Fruit fly (Drosophila melanogaster) whole organism, embryonic: ENCODE data around the gene ct.
A peak's percentile ranks its signal among the peaks of the same experiment; 100 is the strongest.

Source experiments
- Aef1 ChIP-seq: fragments of 200-800 bp; sonication (Bioruptor generic); IDR thresholded peaks from 3 replicates; pipeline ENCODE4 v1.3.6; 2022; ENCODE audit warnings: missing biosample characterization, missing genetic modification characterization
- Asciz ChIP-seq: fragments of 200-800 bp; sonication (Bioruptor generic); optimal IDR thresholded peaks from 2 replicates; lab custom pipeline; 2017; ENCODE audit warnings: missing biosample characterization, mild to moderate bottlenecking, missing genetic modification characterization, missing genetic modification reagents
- CG12104 ChIP-seq: fragments of 200-800 bp; sonication (Bioruptor generic); optimal IDR thresholded peaks from 3 replicates; lab custom pipeline; 2016; ENCODE audit warnings: missing biosample characterization, missing genetic modification characterization
- CG1233 ChIP-seq: fragments of 200-800 bp; sonication (Bioruptor generic); optimal IDR thresholded peaks from 4 replicates; lab custom pipeline; 2018; ENCODE audit warnings: missing biosample characterization, mild to moderate bottlenecking, missing genetic modification characterization
- CG14965 ChIP-seq: fragments of 200-800 bp; sonication (Bioruptor generic); optimal IDR thresholded peaks from 2 replicates; lab custom pipeline; 2016; ENCODE audit warnings: missing biosample characterization, missing genetic modification characterization, borderline replicate concordance
- CG15269 ChIP-seq: fragments of 200-800 bp; sonication (Bioruptor generic); optimal IDR thresholded peaks from 2 replicates; lab custom pipeline; 2018; ENCODE audit warnings: missing biosample characterization, mild to moderate bottlenecking, missing genetic modification characterization, moderate library complexity
- CG16863 ChIP-seq: fragments of 200-800 bp; sonication (Bioruptor generic); optimal IDR thresholded peaks from 3 replicates; lab custom pipeline; 2016; ENCODE audit warnings: missing biosample characterization, missing genetic modification characterization
- CG18262 ChIP-seq: fragments of 200-800 bp; optimal IDR thresholded peaks from 3 replicates; lab custom pipeline; 2019; ENCODE audit warnings: missing biosample characterization, mild to moderate bottlenecking, missing genetic modification characterization, moderate library complexity
- CG18476 ChIP-seq: fragments of 200-800 bp; sonication (Bioruptor generic); optimal IDR thresholded peaks from 2 replicates; lab custom pipeline; 2016; ENCODE audit warnings: missing biosample characterization, mild to moderate bottlenecking, missing genetic modification characterization
- CG2120 ChIP-seq: fragments of 200-800 bp; sonication (Bioruptor generic); optimal IDR thresholded peaks from 3 replicates; lab custom pipeline; 2016; ENCODE audit warnings: missing biosample characterization, missing genetic modification characterization
- CG2202 ChIP-seq: fragments of 200-800 bp; sonication (Bioruptor generic); optimal IDR thresholded peaks from 2 replicates; lab custom pipeline; 2018; ENCODE audit warnings: missing biosample characterization, mild to moderate bottlenecking, missing genetic modification characterization
- CG31365 ChIP-seq: fragments of 200-800 bp; sonication (Bioruptor generic); optimal IDR thresholded peaks from 2 replicates; lab custom pipeline; 2018; ENCODE audit warnings: missing biosample characterization, mild to moderate bottlenecking, missing genetic modification characterization
- CG3281 ChIP-seq: fragments of 200-800 bp; sonication (Bioruptor generic); optimal IDR thresholded peaks from 3 replicates; lab custom pipeline; 2017; ENCODE audit warnings: missing biosample characterization, mild to moderate bottlenecking, missing genetic modification characterization
- CG6765 ChIP-seq: fragments of 200-800 bp; sonication (Bioruptor generic); optimal IDR thresholded peaks from 3 replicates; lab custom pipeline; 2017; ENCODE audit warnings: missing biosample characterization, mild to moderate bottlenecking, missing genetic modification characterization
- CG7963 ChIP-seq: fragments of 200-800 bp; sonication (Bioruptor generic); IDR thresholded peaks from 3 replicates; pipeline ENCODE4 v1.3.6; 2022; ENCODE audit warnings: missing biosample characterization, missing genetic modification characterization; ENCODE audit not compliant: partially characterized antibody
- CG8359 ChIP-seq: fragments of 200-800 bp; sonication (Bioruptor generic); optimal IDR thresholded peaks from 2 replicates; lab custom pipeline; 2017; ENCODE audit warnings: missing biosample characterization, mild to moderate bottlenecking, missing genetic modification characterization, borderline replicate concordance
- CoRest ChIP-seq: fragments of 200-800 bp; sonication (Bioruptor generic); optimal IDR thresholded peaks from 3 replicates; lab custom pipeline; 2018; ENCODE audit warnings: missing biosample characterization, mild to moderate bottlenecking, missing genetic modification characterization, moderate library complexity
- Dbx ChIP-seq: fragments of 200-800 bp; sonication (Bioruptor generic); IDR thresholded peaks from 3 replicates; pipeline ENCODE4 v1.3.6; 2022; ENCODE audit warnings: missing biosample characterization, missing genetic modification characterization
- Ets65A ChIP-seq: fragments of 200-800 bp; sonication (Bioruptor generic); peaks from one replicate; lab custom pipeline; 2016; ENCODE audit warnings: missing biosample characterization, missing genetic modification characterization
- Mad ChIP-seq: fragments of 200-800 bp; sonication (Bioruptor generic); optimal IDR thresholded peaks from 2 replicates; lab custom pipeline; 2016; ENCODE audit warnings: missing biosample characterization, missing genetic modification characterization
- Med ChIP-seq: fragments of 200-800 bp; sonication (Bioruptor generic); peaks from one replicate; lab custom pipeline; 2016; ENCODE audit warnings: missing biosample characterization, missing genetic modification characterization, mild to moderate bottlenecking, inconsistent platforms, moderate library complexity
- Meics ChIP-seq: fragments of 200-800 bp; sonication (Bioruptor generic); optimal IDR thresholded peaks from 2 replicates; lab custom pipeline; 2017; ENCODE audit warnings: missing biosample characterization, mild to moderate bottlenecking, missing genetic modification characterization
- NC2β ChIP-seq: fragments of 200-800 bp; sonication (Bioruptor generic); optimal IDR thresholded peaks from 2 replicates; lab custom pipeline; 2016; ENCODE audit warnings: missing biosample characterization, missing genetic modification characterization
- Ravus ChIP-seq: fragments of 200-800 bp; sonication (Bioruptor generic); IDR thresholded peaks from 2 replicates; pipeline ENCODE4 v1.3.6; 2022; ENCODE audit warnings: missing biosample characterization, missing genetic modification characterization
- Sox102F ChIP-seq: fragments of 200-800 bp; sonication (Bioruptor generic); optimal IDR thresholded peaks from 2 replicates; lab custom pipeline; 2018; ENCODE audit warnings: missing biosample characterization, mild to moderate bottlenecking, missing genetic modification characterization, moderate library complexity
- Sry-β ChIP-seq: fragments of 200-800 bp; sonication (Bioruptor generic); optimal IDR thresholded peaks from 2 replicates; lab custom pipeline; 2018; ENCODE audit warnings: missing biosample characterization, mild to moderate bottlenecking, missing genetic modification characterization, moderate library complexity
- Sry-δ ChIP-seq: fragments of 200-800 bp; sonication (Bioruptor generic); optimal IDR thresholded peaks from 2 replicates; lab custom pipeline; 2016; ENCODE audit warnings: missing biosample characterization, missing genetic modification characterization
- Tbp ChIP-seq: fragments of >200 bp; optimal IDR thresholded peaks from 2 replicates; lab custom pipeline; 2018; ENCODE audit warnings: missing biosample characterization, missing genetic modification characterization
- aop ChIP-seq: fragments of 200-800 bp; sonication (Bioruptor generic); IDR thresholded peaks from 2 replicates; pipeline ENCODE4 v1.3.6; 2022; ENCODE audit warnings: missing biosample characterization, missing genetic modification characterization
- bcd ChIP-seq: fragments of 200-800 bp; sonication (Bioruptor generic); optimal IDR thresholded peaks from 2 replicates; lab custom pipeline; 2017; ENCODE audit warnings: missing biosample characterization, mild to moderate bottlenecking, missing genetic modification characterization
- cg ChIP-seq: fragments of 200-800 bp; sonication (Bioruptor generic); optimal IDR thresholded peaks from 3 replicates; lab custom pipeline; 2019; ENCODE audit warnings: missing biosample characterization, mild to moderate bottlenecking, missing genetic modification characterization, moderate library complexity
- chif ChIP-seq, 2 experiments: fragments of 200-800 bp; sonication (Bioruptor generic); optimal IDR thresholded peaks; 3 replicates each; lab custom pipeline; 2016; ENCODE audit warnings: missing biosample characterization in 2 of 2, missing genetic modification characterization in 2 of 2
- crp ChIP-seq, 2 experiments: fragments of 200-800 bp; sonication (Bioruptor generic); optimal IDR thresholded peaks; 2 replicates in 1 of 2; 3 replicates in 1 of 2; lab custom pipeline; 2017; ENCODE audit warnings: missing biosample characterization in 2 of 2, missing genetic modification characterization in 2 of 2, mild to moderate bottlenecking in 1 of 2, moderate library complexity in 1 of 2
- dpn ChIP-seq, 2 experiments: fragments of 200-800 bp; sonication (Bioruptor generic); optimal IDR thresholded peaks; 3 replicates each; lab custom pipeline; 2016; ENCODE audit warnings: missing biosample characterization in 2 of 2, missing genetic modification characterization in 2 of 2
- fd96Cb ChIP-seq: fragments of 200-800 bp; sonication (Bioruptor generic); optimal IDR thresholded peaks from 2 replicates; lab custom pipeline; 2018; ENCODE audit warnings: missing biosample characterization, mild to moderate bottlenecking, missing genetic modification characterization, moderate library complexity
- jing ChIP-seq: fragments of 200-800 bp; sonication (Bioruptor generic); optimal IDR thresholded peaks from 2 replicates; lab custom pipeline; 2018; ENCODE audit warnings: missing biosample characterization, mild to moderate bottlenecking, missing genetic modification characterization
- klu ChIP-seq: fragments of 200-800 bp; sonication (Bioruptor generic); IDR thresholded peaks from 2 replicates; pipeline ENCODE4 v1.3.6; 2022; ENCODE audit warnings: missing biosample characterization, missing genetic modification characterization
- lab ChIP-seq: fragments of 200-800 bp; sonication (Bioruptor generic); optimal IDR thresholded peaks from 3 replicates; lab custom pipeline; 2017; ENCODE audit warnings: missing biosample characterization, missing genetic modification characterization, mild to moderate bottlenecking, moderate library complexity, missing genetic modification reagents
- pan ChIP-seq, 4 experiments: fragments of >200 bp in 3 of 4; fragments of 200-800 bp in 1 of 4; sonication (Bioruptor generic) in 1 of 4; optimal IDR thresholded peaks in 3 of 4; IDR thresholded peaks in 1 of 4; 2 replicates each; pipeline versions ENCODE4 v1.3.6 to Lab custom; 2017 to 2022; ENCODE audit warnings: missing biosample characterization in 2 of 4, missing genetic modification characterization in 2 of 4, mixed read lengths in 1 of 4
- pnt ChIP-seq: fragments of 200-800 bp; sonication (Bioruptor generic); optimal IDR thresholded peaks from 3 replicates; lab custom pipeline; 2016; ENCODE audit warnings: missing biosample characterization, missing genetic modification characterization
- prd ChIP-seq, 3 experiments: fragments of >200 bp in 2 of 3; fragments of 200-800 bp in 1 of 3; sonication (Bioruptor generic) in 1 of 3; optimal IDR thresholded peaks in 2 of 3; IDR thresholded peaks in 1 of 3; 2 replicates in 2 of 3; 3 replicates in 1 of 3; pipeline versions ENCODE4 v1.3.6 to Lab custom; 2017 to 2022; ENCODE audit warnings: missing biosample characterization in 1 of 3, missing genetic modification characterization in 1 of 3
- ranshi ChIP-seq: fragments of 200-800 bp; sonication (Bioruptor generic); IDR thresholded peaks from 2 replicates; pipeline ENCODE4 v1.3.6; 2022; ENCODE audit warnings: missing biosample characterization, missing genetic modification characterization
- repo ChIP-seq: fragments of 200-800 bp; sonication (Bioruptor generic); optimal IDR thresholded peaks from 2 replicates; lab custom pipeline; 2016; ENCODE audit warnings: missing biosample characterization, missing genetic modification characterization
- sima ChIP-seq: fragments of 200-800 bp; sonication (Bioruptor generic); optimal IDR thresholded peaks from 2 replicates; lab custom pipeline; 2016; ENCODE audit warnings: missing biosample characterization, missing genetic modification characterization
- sisA ChIP-seq: fragments of 200-800 bp; sonication (Bioruptor generic); IDR thresholded peaks from 2 replicates; pipeline ENCODE4 v1.3.6; 2022; ENCODE audit warnings: missing biosample characterization, missing genetic modification characterization
- sqz ChIP-seq: fragments of 200-800 bp; sonication (Bioruptor generic); optimal IDR thresholded peaks from 3 replicates; lab custom pipeline; 2018; ENCODE audit warnings: missing biosample characterization, mild to moderate bottlenecking, missing genetic modification characterization
- ttk ChIP-seq: fragments of 200-800 bp; sonication (Bioruptor generic); IDR thresholded peaks from 2 replicates; pipeline ENCODE4 v2.1.2; 2022; ENCODE audit warnings: missing biosample characterization, missing genetic modification characterization
- zen2 ChIP-seq: fragments of 200-800 bp; sonication (Bioruptor generic); IDR thresholded peaks from 3 replicates; pipeline ENCODE4 v1.3.6; 2022; ENCODE audit warnings: missing biosample characterization, missing genetic modification characterization; ENCODE audit not compliant: partially characterized antibody

Gene ct

dm6 chrX:7700239-7700793 lies 92.1 kb downstream of the ct start (continued):
- peak; percentile 37 for TF ChIP-seq CG2202
- peak; percentile 78 for TF ChIP-seq CG14965 (GFP tag; lab: Kevin White, UChicago)
- TF ChIP-seq sima (GFP tag; lab: Kevin White, UChicago) = peak; percentile 24
- peak; percentile 86 for TF ChIP-seq Ravus
- TF ChIP-seq cg = peak; percentile 2
- TF ChIP-seq sisA (GFP tag; lab: Robert Waterston, UW) = peak; percentile 97
- TF ChIP-seq fd96Cb (tag; lab: Kevin White, UChicago) = peak; percentile 92
- TF ChIP-seq CG31365 (tag; lab: Kevin White, UChicago) = peak; percentile 70
- TF ChIP-seq Sry-β (GFP tag; lab: Kevin White, UChicago) = peak; percentile 16
- TF ChIP-seq crp (GFP tag; optimal IDR thresholded peaks at IDR 0.05; lab: Kevin White, UChicago) = peak in 1 of 2 experiments; percentile 49
- TF ChIP-seq sqz (GFP tag; lab: Kevin White, UChicago) = peak; percentile 83
- TF ChIP-seq klu (GFP tag; lab: Robert Waterston, UW) = peak; percentile 87
- TF ChIP-seq CG15269 (tag; lab: Kevin White, UChicago) = peak; percentile 95
- TF ChIP-seq CG18262 (tag; lab: Kevin White, UChicago) = peak; percentile 82
- no peak for TF ChIP-seq pan (optimal IDR thresholded peaks at IDR 0.05; lab: Kevin White, UChicago)
- peak in 1 of 2 experiments; percentile 95 for TF ChIP-seq pan (GFP tag; optimal IDR thresholded peaks at IDR 0.05 in 1 of 2, IDR thresholded peaks at IDR 0.05 in 1 of 2)
- TF ChIP-seq repo = peak; percentile 92
- TF ChIP-seq Asciz (GFP tag; lab: Kevin White, UChicago) = peak; percentile 66
- TF ChIP-seq CG1233 (GFP tag; lab: Kevin White, UChicago) = peak; percentile 89
- peak; percentile 67 for TF ChIP-seq Sry-δ (GFP tag; lab: Kevin White, UChicago)
- peak; percentile 99 for TF ChIP-seq Med (GFP tag; lab: Kevin White, UChicago)
- TF ChIP-seq CG6765 (GFP tag; lab: Kevin White, UChicago) = peak; percentile 56
- TF ChIP-seq CG8359 (GFP tag; lab: Kevin White, UChicago) = peak; percentile 39
- peak; percentile 79 for TF ChIP-seq pnt (GFP tag; lab: Kevin White, UChicago)
- peak; percentile 95 for TF ChIP-seq CG2120 (GFP tag; lab: Kevin White, UChicago)
- TF ChIP-seq NC2β (GFP tag; lab: Kevin White, UChicago) = peak; percentile 76
- peak; percentile 88 for TF ChIP-seq CG3281 (GFP tag; lab: Kevin White, UChicago)
- TF ChIP-seq lab (GFP tag; lab: Kevin White, UChicago) = peak; percentile 95
- TF ChIP-seq Tbp = no peak
- peak; percentile 87 for TF ChIP-seq CG12104 (GFP tag; lab: Kevin White, UChicago)
- no peak for TF ChIP-seq CG7963
- peak; percentile 91 for TF ChIP-seq Dbx
- TF ChIP-seq zen2 = no peak
- peak; percentile 95 for TF ChIP-seq Aef1 (GFP tag; lab: Robert Waterston, UW)
- TF ChIP-seq CoRest = peak; percentile 92
- peak; percentile 89 for TF ChIP-seq jing (GFP tag; lab: Kevin White, UChicago)
- peak; percentile 82 for TF ChIP-seq Mad (GFP tag; lab: Kevin White, UChicago)
- peak; percentile 86 for TF ChIP-seq CG18476 (GFP tag; lab: Kevin White, UChicago)
- peak; percentile 88 for TF ChIP-seq bcd (GFP tag; lab: Kevin White, UChicago)
- peak; percentile 90 for TF ChIP-seq CG16863 (GFP tag; lab: Kevin White, UChicago)
- peak; percentile 86 for TF ChIP-seq aop (GFP tag; lab: Robert Waterston, UW)
- TF ChIP-seq ranshi = peak; percentile 95
- peak; percentile 99 for TF ChIP-seq Ets65A
- TF ChIP-seq Sox102F (GFP tag; lab: Kevin White, UChicago) = peak; percentile 95
- peak; percentile 88 for TF ChIP-seq Meics (GFP tag; lab: Kevin White, UChicago)
- no peak for TF ChIP-seq prd (optimal IDR thresholded peaks at IDR 0.05; lab: Kevin White, UChicago)
- TF ChIP-seq prd (GFP tag; IDR thresholded peaks at IDR 0.05; lab: Robert Waterston, UW) = peak; percentile 96
- TF ChIP-seq ttk (GFP tag; lab: Robert Waterston, UW) = peak; percentile 95
- TF ChIP-seq dpn (GFP tag; optimal IDR thresholded peaks at IDR 0.05; lab: Kevin White, UChicago) = peak; percentile 83 to 97
- peak; percentile 89 to 92 for TF ChIP-seq chif (GFP tag; optimal IDR thresholded peaks at IDR 0.05; lab: Kevin White, UChicago)
